ENCODE assay signal across 6 worm cellular contexts in genomic region chrIII:9661119-9661518, ce11.
TF ChIP-seq lines count a peak whose summit lies in the region.

No protein-coding gene starts in this region.

TF ChIP-seq in whole organism, L1 larva, 84 proteins besides CTCF, POLR2A, EP300 and RAD21 (continues in another document):
- TF ChIP-seq swsn-7 (tag; optimal IDR thresholded peaks at IDR 0.05; lab: Kevin White, UChicago) (no peak), nhr-20 (tag; optimal IDR thresholded peaks at IDR 0.05; lab: Kevin White, UChicago) (peak; percentile 24), pax-3 (tag; optimal IDR thresholded peaks at IDR 0.05; lab: Kevin White, UChicago) (no peak), nhr-84 (tag; optimal IDR thresholded peaks at IDR 0.05; lab: Kevin White, UChicago) (no peak), fos-1 (tag; optimal IDR thresholded peaks at IDR 0.05; lab: Kevin White, UChicago) (no peak), ceh-82 (tag; optimal IDR thresholded peaks at IDR 0.05; lab: Kevin White, UChicago) (no peak), tbx-2 (tag; optimal IDR thresholded peaks at IDR 0.05; lab: Kevin White, UChicago) (no peak), sox-4 (tag; optimal IDR thresholded peaks at IDR 0.05; lab: Kevin White, UChicago) (no peak), zag-1 (tag; optimal IDR thresholded peaks at IDR 0.05; lab: Kevin White, UChicago) (no peak), ceh-88 (GFP tag; IDR thresholded peaks at IDR 0.05; lab: Robert Waterston, UW) (no peak), hlh-17 (GFP tag; optimal IDR thresholded peaks at IDR 0.05; lab: Kevin White, UChicago; ENCODE audit: borderline replicate concordance) (no peak), nhr-28 (tag; optimal IDR thresholded peaks at IDR 0.05; lab: Kevin White, UChicago) (no peak), alr-1 (tag; optimal IDR thresholded peaks at IDR 0.05; lab: Kevin White, UChicago; ENCODE audit: borderline replicate concordance) (no peak), elt-2 (tag; optimal IDR thresholded peaks at IDR 0.05; lab: Kevin White, UChicago) (no peak), ceh-90 (tag; optimal IDR thresholded peaks at IDR 0.05; lab: Kevin White, UChicago) (no peak), dsc-1 (tag; optimal IDR thresholded peaks at IDR 0.05; lab: Kevin White, UChicago) (peak; percentile 28)

TF ChIP-seq in whole organism, L2 larva, 48 proteins besides CTCF, POLR2A, EP300 and RAD21:
- TF ChIP-seq nhr-77 (tag; optimal IDR thresholded peaks at IDR 0.05; lab: Kevin White, UChicago) (no peak), sem-4 (tag; optimal IDR thresholded peaks at IDR 0.05; lab: Kevin White, UChicago) (peak; percentile 63), sma-9 (GFP tag; optimal IDR thresholded peaks at IDR 0.05; lab: Kevin White, UChicago) (peak; percentile 71), sma-9 (tag; optimal IDR thresholded peaks at IDR 0.05; lab: Kevin White, UChicago) (no peak), nhr-11 (tag; optimal IDR thresholded peaks at IDR 0.05; lab: Kevin White, UChicago) (no peak), ZK546.5 (tag; optimal IDR thresholded peaks at IDR 0.05; lab: Kevin White, UChicago) (no peak), ama-1 (optimal IDR thresholded peaks at IDR 0.05; lab: Kevin White, UChicago) (no peak), nhr-10 (tag; optimal IDR thresholded peaks at IDR 0.05; lab: Kevin White, UChicago) (no peak)

TF ChIP-seq in whole organism, L3 larva, 47 proteins besides CTCF, POLR2A, EP300 and RAD21:
- TF ChIP-seq ceh-9 (tag; optimal IDR thresholded peaks at IDR 0.05; lab: Kevin White, UChicago) (no peak), fos-1 (tag; optimal IDR thresholded peaks at IDR 0.05; lab: Kevin White, UChicago) (no peak), unc-62 (GFP tag; optimal IDR thresholded peaks at IDR 0.05; lab: Kevin White, UChicago) (no peak), hmg-11 (tag; optimal IDR thresholded peaks at IDR 0.05; lab: Kevin White, UChicago) (peak; percentile 34), ZK546.5 (tag; optimal IDR thresholded peaks at IDR 0.05; lab: Kevin White, UChicago) (no peak), elt-1 (tag; optimal IDR thresholded peaks at IDR 0.05; lab: Kevin White, UChicago) (no peak), skn-1 (tag; optimal IDR thresholded peaks at IDR 0.05; lab: Kevin White, UChicago) (no peak), nhr-237 (tag; optimal IDR thresholded peaks at IDR 0.05; lab: Kevin White, UChicago) (no peak), nhr-23 (tag; optimal IDR thresholded peaks at IDR 0.05; lab: Kevin White, UChicago) (peak; percentile 69), pha-4 (tag; optimal IDR thresholded peaks at IDR 0.05; lab: Kevin White, UChicago) (no peak), lin-39 (tag; optimal IDR thresholded peaks at IDR 0.05; lab: Kevin White, UChicago) (no peak), nfya-1 (tag; optimal IDR thresholded peaks at IDR 0.05; lab: Kevin White, UChicago; ENCODE audit: insufficient read depth) (no peak), nhr-43 (tag; optimal IDR thresholded peaks at IDR 0.05; lab: Kevin White, UChicago; ENCODE audit: poor library complexity, severe bottlenecking) (peak; percentile 61), unc-39 (tag; optimal IDR thresholded peaks at IDR 0.05; lab: Kevin White, UChicago) (no peak), nhr-25 (tag; optimal IDR thresholded peaks at IDR 0.05; lab: Kevin White, UChicago) (peak; percentile 53), ztf-11 (tag; optimal IDR thresholded peaks at IDR 0.05; lab: Kevin White, UChicago) (no peak), ceh-82 (tag; optimal IDR thresholded peaks at IDR 0.05; lab: Kevin White, UChicago) (no peak)

TF ChIP-seq in whole organism, L4 larva, 104 proteins besides CTCF, POLR2A, EP300 and RAD21:
- TF ChIP-seq ama-1 (optimal IDR thresholded peaks at IDR 0.05; lab: Kevin White, UChicago) (no peak), nhr-48 (tag; optimal IDR thresholded peaks at IDR 0.05; lab: Kevin White, UChicago) (peak; percentile 59)

TF ChIP-seq in whole organism, late embryonic, 69 proteins besides CTCF, POLR2A, EP300 and RAD21:
- no peak for TF ChIP-seq unc-3 (GFP tag; conservative IDR thresholded peaks at IDR 0.05; lab: Robert Waterston, UW)
- no peak for TF ChIP-seq unc-3 (tag; optimal IDR thresholded peaks at IDR 0.05; lab: Kevin White, UChicago)
- TF ChIP-seq hlh-8 (tag; optimal IDR thresholded peaks at IDR 0.05; lab: Kevin White, UChicago) = peak; percentile 40
- no peak for TF ChIP-seq ceh-45 (GFP tag; IDR thresholded peaks at IDR 0.05; lab: Robert Waterston, UW)
- no peak for TF ChIP-seq dmd-4 (tag; optimal IDR thresholded peaks at IDR 0.05; lab: Kevin White, UChicago; ENCODE audit: borderline replicate concordance)

TF ChIP-seq in whole organism, mixed stage, embryonic, 35 proteins besides CTCF, POLR2A, EP300 and RAD21:
- TF ChIP-seq lin-32 (GFP tag; optimal IDR thresholded peaks at IDR 0.05; lab: Kevin White, UChicago) (peak; percentile 58), M03D4.4 (tag; optimal IDR thresholded peaks at IDR 0.05; lab: Kevin White, UChicago) (no peak), ces-1 (GFP tag; optimal IDR thresholded peaks at IDR 0.05; lab: Kevin White, UChicago) (peak; percentile 18), nhr-76 (tag; optimal IDR thresholded peaks at IDR 0.05; lab: Kevin White, UChicago) (no peak), hlh-1 (tag; optimal IDR thresholded peaks at IDR 0.05; lab: Kevin White, UChicago) (peak; percentile 40), elt-1 (tag; optimal IDR thresholded peaks at IDR 0.05; lab: Kevin White, UChicago; ENCODE audit: borderline replicate concordance, insufficient read depth) (peak; percentile 54), ceh-43 (GFP tag; optimal IDR thresholded peaks at IDR 0.05; lab: Kevin White, UChicago) (peak; percentile 26), cnd-1 (tag; optimal IDR thresholded peaks at IDR 0.05; lab: Kevin White, UChicago) (peak; percentile 8), drap-1 (GFP tag; optimal IDR thresholded peaks at IDR 0.05; lab: Kevin White, UChicago) (no peak), ham-2 (GFP tag; optimal IDR thresholded peaks at IDR 0.05; lab: Kevin White, UChicago) (no peak), nhr-237 (tag; optimal IDR thresholded peaks at IDR 0.05; lab: Kevin White, UChicago) (no peak)
